Fruit fly (Drosophila melanogaster) whole organism, embryonic: ENCODE results near the gene kek6.

ENCODE experiments used
- ATbp ChIP-seq: fragments of 200-800 bp; sonication (Bioruptor generic); optimal IDR thresholded peaks from 2 replicates; lab custom pipeline; 2017; ENCODE audit warnings: missing biosample characterization, mild to moderate bottlenecking, missing genetic modification characterization, missing genetic modification reagents
- CG10147 ChIP-seq: fragments of 200-800 bp; sonication (Bioruptor generic); optimal IDR thresholded peaks from 2 replicates; lab custom pipeline; 2019; ENCODE audit warnings: missing biosample characterization, mild to moderate bottlenecking, missing genetic modification characterization, moderate library complexity
- CG10209 ChIP-seq: fragments of 200-800 bp; sonication (Bioruptor generic); optimal IDR thresholded peaks from 3 replicates; lab custom pipeline; 2017; ENCODE audit warnings: missing biosample characterization, mild to moderate bottlenecking, missing genetic modification characterization, missing genetic modification reagents
- CG10274 ChIP-seq: fragments of 200-800 bp; sonication (Bioruptor generic); optimal IDR thresholded peaks from 3 replicates; lab custom pipeline; 2017; ENCODE audit warnings: missing biosample characterization, mild to moderate bottlenecking, missing genetic modification characterization
- CG10654 ChIP-seq: fragments of 200-800 bp; sonication (Bioruptor generic); optimal IDR thresholded peaks from 2 replicates; lab custom pipeline; 2016; ENCODE audit warnings: missing biosample characterization, missing genetic modification characterization
- CG12659 ChIP-seq: fragments of 200-800 bp; sonication (Bioruptor generic); optimal IDR thresholded peaks from 3 replicates; lab custom pipeline; 2017; ENCODE audit warnings: mild to moderate bottlenecking, missing biosample characterization, missing genetic modification reagents, missing genetic modification characterization
- CG12942 ChIP-seq: fragments of 200-800 bp; sonication (Bioruptor generic); optimal IDR thresholded peaks from 3 replicates; lab custom pipeline; 2016; ENCODE audit warnings: missing biosample characterization, missing genetic modification characterization
- CG13424 ChIP-seq: fragments of 200-800 bp; sonication (Bioruptor generic); optimal IDR thresholded peaks from 2 replicates; lab custom pipeline; 2019; ENCODE audit warnings: missing biosample characterization, mild to moderate bottlenecking, missing genetic modification characterization, moderate library complexity
- CG16779 ChIP-seq: fragments of 200-800 bp; sonication (Bioruptor generic); IDR thresholded peaks from 2 replicates; pipeline ENCODE4 v1.3.6; 2022; ENCODE audit warnings: missing biosample characterization, missing genetic modification characterization
- CG18011 ChIP-seq: fragments of 200-800 bp; sonication (Bioruptor generic); optimal IDR thresholded peaks from 2 replicates; lab custom pipeline; 2017; ENCODE audit warnings: missing biosample characterization, missing genetic modification characterization, mild to moderate bottlenecking, moderate library complexity, missing genotype
- CG3726 ChIP-seq: fragments of 200-800 bp; sonication (Bioruptor generic); IDR thresholded peaks from 3 replicates; pipeline ENCODE4, ENCODE4 v1.3.6; 2022; ENCODE audit warnings: missing biosample characterization, missing genetic modification characterization
- CG3995 ChIP-seq: fragments of 200-800 bp; sonication (Bioruptor generic); optimal IDR thresholded peaks from 3 replicates; lab custom pipeline; 2016; ENCODE audit warnings: missing biosample characterization, missing genetic modification characterization
- CG4707 ChIP-seq: fragments of 200-800 bp; sonication (Bioruptor generic); optimal IDR thresholded peaks from 2 replicates; lab custom pipeline; 2018; ENCODE audit warnings: missing biosample characterization, mild to moderate bottlenecking, missing genetic modification characterization, moderate library complexity
- CG6791 ChIP-seq: fragments of 200-800 bp; sonication (Bioruptor generic); IDR thresholded peaks from 3 replicates; pipeline ENCODE4 v1.3.6; 2022; ENCODE audit warnings: missing biosample characterization, missing genetic modification characterization; ENCODE audit not compliant: partially characterized antibody
- CG7556 ChIP-seq: fragments of 200-800 bp; sonication (Bioruptor generic); optimal IDR thresholded peaks from 2 replicates; lab custom pipeline; 2017; ENCODE audit warnings: missing biosample characterization, mild to moderate bottlenecking, missing genetic modification characterization
- CG8765 ChIP-seq: fragments of 200-800 bp; sonication (Bioruptor generic); IDR thresholded peaks from 2 replicates; pipeline ENCODE4 v1.3.6; 2022; ENCODE audit warnings: missing biosample characterization, missing genetic modification characterization
- D ChIP-seq, 2 experiments: fragments of 200-800 bp in 1 of 2; fragments of >200 bp in 1 of 2; sonication (Bioruptor generic) in 1 of 2; optimal IDR thresholded peaks; 2 replicates in 1 of 2; 3 replicates in 1 of 2; lab custom pipeline; 2017; ENCODE audit warnings: mild to moderate bottlenecking in 1 of 2, missing biosample characterization in 1 of 2, missing genetic modification characterization in 1 of 2, missing genetic modification reagents in 1 of 2
- Doc2 ChIP-seq: fragments of 200-800 bp; sonication (Bioruptor generic); IDR thresholded peaks from 2 replicates; pipeline ENCODE4 v1.3.6; 2022; ENCODE audit warnings: missing biosample characterization, missing genetic modification characterization
- Ets97D ChIP-seq: fragments of 200-800 bp; sonication (Bioruptor generic); optimal IDR thresholded peaks from 3 replicates; lab custom pipeline; 2016; ENCODE audit warnings: missing biosample characterization, missing genetic modification characterization
- Fer3 ChIP-seq: fragments of 200-800 bp; sonication (Bioruptor generic); optimal IDR thresholded peaks from 2 replicates; lab custom pipeline; 2018; ENCODE audit warnings: missing biosample characterization, mild to moderate bottlenecking, missing genetic modification characterization, moderate library complexity
- HLH3B ChIP-seq: fragments of 200-800 bp; sonication (Bioruptor generic); IDR thresholded peaks from 2 replicates; pipeline ENCODE4 v1.3.6; 2022; ENCODE audit warnings: missing biosample characterization, missing genetic modification characterization
- MBD-R2 ChIP-seq: fragments of 200-800 bp; sonication (Bioruptor generic); IDR thresholded peaks from 2 replicates; pipeline ENCODE4 v1.3.6; 2022; ENCODE audit warnings: missing biosample characterization, missing genetic modification characterization
- Med ChIP-seq: fragments of 200-800 bp; sonication (Bioruptor generic); peaks from one replicate; lab custom pipeline; 2016; ENCODE audit warnings: missing biosample characterization, missing genetic modification characterization, mild to moderate bottlenecking, inconsistent platforms, moderate library complexity
- Neu2 ChIP-seq: fragments of 200-800 bp; sonication (Bioruptor generic); optimal IDR thresholded peaks from 3 replicates; lab custom pipeline; 2016; ENCODE audit warnings: missing biosample characterization, missing genetic modification characterization, borderline replicate concordance
- Nf-YB ChIP-seq: fragments of 200-800 bp; sonication (Bioruptor generic); optimal IDR thresholded peaks from 3 replicates; lab custom pipeline; 2019; ENCODE audit warnings: missing biosample characterization, mild to moderate bottlenecking, missing genetic modification characterization, moderate library complexity
- TFAM ChIP-seq: fragments of 200-800 bp; sonication (Bioruptor generic); optimal IDR thresholded peaks from 2 replicates; lab custom pipeline; 2017; ENCODE audit warnings: missing biosample characterization, missing genetic modification characterization, inconsistent platforms
- Vsx1 ChIP-seq: fragments of 200-800 bp; sonication (Bioruptor generic); optimal IDR thresholded peaks from 2 replicates; lab custom pipeline; 2017; ENCODE audit warnings: missing biosample characterization, mild to moderate bottlenecking, missing genetic modification characterization, missing genetic modification reagents
- crol ChIP-seq: fragments of 200-800 bp; sonication (Bioruptor generic); IDR thresholded peaks from 2 replicates; pipeline ENCODE4 v1.3.6; 2022; ENCODE audit warnings: missing biosample characterization, missing genetic modification characterization
- dmrt11E ChIP-seq: fragments of 200-800 bp; sonication (Bioruptor generic); optimal IDR thresholded peaks from 3 replicates; lab custom pipeline; 2018; ENCODE audit warnings: missing biosample characterization, mild to moderate bottlenecking, missing genetic modification characterization, moderate library complexity
- dmrt99B ChIP-seq: fragments of 200-800 bp; sonication (Bioruptor generic); optimal IDR thresholded peaks from 2 replicates; lab custom pipeline; 2018; ENCODE audit warnings: missing biosample characterization, mild to moderate bottlenecking, missing genetic modification characterization, moderate library complexity
- dysf ChIP-seq: fragments of 200-800 bp; sonication (Bioruptor generic); IDR thresholded peaks from 3 replicates; pipeline ENCODE4 v1.3.6; 2022; ENCODE audit warnings: missing biosample characterization, missing genetic modification characterization
- h ChIP-seq: fragments of >200 bp; optimal IDR thresholded peaks from 2 replicates; lab custom pipeline; 2017
- hth ChIP-seq: fragments of >200 bp; optimal IDR thresholded peaks from 2 replicates; lab custom pipeline; 2017; ENCODE audit warnings: inconsistent platforms
- knrl ChIP-seq: fragments of 200-800 bp; sonication (Bioruptor generic); IDR thresholded peaks from 3 replicates; pipeline ENCODE4 v1.3.6; 2022; ENCODE audit warnings: missing biosample characterization, missing genetic modification characterization; ENCODE audit not compliant: partially characterized antibody
- nau ChIP-seq: fragments of 200-800 bp; sonication (Bioruptor generic); optimal IDR thresholded peaks from 3 replicates; lab custom pipeline; 2017; ENCODE audit warnings: missing biosample characterization, mild to moderate bottlenecking, missing genetic modification characterization, missing genetic modification reagents
- nerfin-1 ChIP-seq: fragments of 200-800 bp; sonication (Bioruptor generic); optimal IDR thresholded peaks from 3 replicates; lab custom pipeline; 2019; ENCODE audit warnings: missing biosample characterization, mild to moderate bottlenecking, missing genetic modification characterization, moderate library complexity
- pnt ChIP-seq: fragments of 200-800 bp; sonication (Bioruptor generic); optimal IDR thresholded peaks from 3 replicates; lab custom pipeline; 2016; ENCODE audit warnings: missing biosample characterization, missing genetic modification characterization
- salm ChIP-seq: fragments of 200-800 bp; sonication (Bioruptor generic); optimal IDR thresholded peaks from 2 replicates; lab custom pipeline; 2018; ENCODE audit warnings: missing biosample characterization, mild to moderate bottlenecking, missing genetic modification characterization
- sens ChIP-seq: fragments of 200-800 bp; sonication (Bioruptor generic); peaks from one replicate; lab custom pipeline; 2016; ENCODE audit warnings: missing biosample characterization, missing genetic modification characterization
- sim ChIP-seq: fragments of 200-800 bp; sonication (Bioruptor generic); IDR thresholded peaks from 2 replicates; pipeline ENCODE4 v1.3.6; 2022; ENCODE audit warnings: missing biosample characterization, missing genetic modification characterization
- sima ChIP-seq: fragments of 200-800 bp; sonication (Bioruptor generic); optimal IDR thresholded peaks from 2 replicates; lab custom pipeline; 2016; ENCODE audit warnings: missing biosample characterization, missing genetic modification characterization
- sob ChIP-seq: fragments of 200-800 bp; sonication (Bioruptor generic); IDR thresholded peaks from 2 replicates; pipeline ENCODE4 v1.3.6; 2022; ENCODE audit warnings: missing biosample characterization, missing genetic modification characterization
- sqz ChIP-seq: fragments of 200-800 bp; sonication (Bioruptor generic); optimal IDR thresholded peaks from 3 replicates; lab custom pipeline; 2018; ENCODE audit warnings: missing biosample characterization, mild to moderate bottlenecking, missing genetic modification characterization
- sr ChIP-seq: fragments of 200-800 bp; sonication (Bioruptor generic); IDR thresholded peaks from 3 replicates; pipeline ENCODE4 v1.3.6; 2022; ENCODE audit warnings: missing biosample characterization, missing genetic modification characterization
- ssp ChIP-seq: fragments of 200-800 bp; sonication (Bioruptor generic); IDR thresholded peaks from 2 replicates; pipeline ENCODE4 v1.3.6; 2022; ENCODE audit warnings: missing biosample characterization, missing genetic modification characterization
- tap ChIP-seq: fragments of 200-800 bp; optimal IDR thresholded peaks from 3 replicates; lab custom pipeline; 2019; ENCODE audit warnings: missing biosample characterization, mild to moderate bottlenecking, missing genetic modification characterization, moderate library complexity
- tna ChIP-seq: fragments of 200-800 bp; sonication (Bioruptor generic); IDR thresholded peaks from 2 replicates; pipeline ENCODE4 v1.3.6; 2022; ENCODE audit warnings: missing biosample characterization, missing genetic modification characterization; ENCODE audit not compliant: partially characterized antibody
- usp ChIP-seq: fragments of >200 bp; optimal IDR thresholded peaks from 2 replicates; lab custom pipeline; 2017; ENCODE audit warnings: missing biosample characterization, missing genetic modification characterization
- vnd ChIP-seq: fragments of 200-800 bp; sonication (Bioruptor generic); IDR thresholded peaks from 3 replicates; pipeline ENCODE4 v1.3.6; 2022; ENCODE audit warnings: missing biosample characterization, missing genetic modification characterization; ENCODE audit not compliant: partially characterized antibody
- zfh1 ChIP-seq: fragments of 200-800 bp; sonication (Bioruptor generic); IDR thresholded peaks from 3 replicates; pipeline ENCODE4 v1.3.6; 2022; ENCODE audit warnings: missing biosample characterization, missing genetic modification characterization

The kek6 gene

DNA sequence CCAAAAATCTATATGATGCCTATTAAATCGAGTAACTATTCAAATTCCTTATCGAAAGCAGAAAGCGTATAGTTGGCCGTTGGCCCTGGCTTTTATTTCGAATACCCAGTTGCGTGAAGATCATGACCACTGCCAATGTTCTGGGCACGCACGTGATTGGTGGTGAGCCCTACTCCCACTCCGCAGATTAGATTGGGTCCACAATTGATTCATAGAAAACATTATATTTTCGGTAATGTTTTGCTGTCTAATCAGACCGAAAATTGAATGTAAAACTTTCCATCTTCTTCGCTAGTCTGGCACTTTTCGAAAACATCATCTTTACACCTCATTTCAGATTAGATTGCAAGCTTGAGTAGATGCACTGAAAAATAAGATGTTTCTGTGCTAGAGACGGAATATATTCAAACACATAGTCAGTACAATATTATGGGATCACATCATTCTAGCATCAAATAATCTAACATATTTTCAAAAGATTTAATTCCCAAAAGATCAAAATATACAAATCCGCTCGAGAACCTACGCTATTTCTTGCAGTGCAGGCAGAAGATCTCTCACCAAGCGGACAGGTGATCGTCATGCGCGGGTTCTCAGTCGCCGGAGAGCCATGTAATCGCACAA, 29.6 kb upstream of the kek6 start, which contains the start of gene CG1774 (continued):
- TF ChIP-seq sob = peak; percentile 82
- TF ChIP-seq CG12659 (GFP tag; lab: Kevin White, UChicago) = peak; percentile 80
- no peak for TF ChIP-seq CG6791 (GFP tag; lab: Robert Waterston, UW)
- peak; percentile 83 for TF ChIP-seq dysf (GFP tag; lab: Robert Waterston, UW)
- TF ChIP-seq dmrt99B (tag; lab: Kevin White, UChicago) = peak; percentile 72
- TF ChIP-seq Med = peak; percentile 98
- TF ChIP-seq knrl (GFP tag; lab: Robert Waterston, UW) = no peak
- TF ChIP-seq CG10147 (GFP tag; lab: Kevin White, UChicago) = peak; percentile 55
- peak; percentile 72 for TF ChIP-seq HLH3B
- peak; percentile 43 for TF ChIP-seq dmrt11E (tag; lab: Kevin White, UChicago)
- TF ChIP-seq sens (GFP tag; lab: Kevin White, UChicago) = peak; percentile 92
- TF ChIP-seq hth (lab: Kevin White, UChicago) = no peak
- peak; percentile 64 for TF ChIP-seq pnt (GFP tag; lab: Kevin White, UChicago)
- peak; percentile 47 for TF ChIP-seq salm (tag; lab: Kevin White, UChicago)
- TF ChIP-seq CG13424 (tag; lab: Kevin White, UChicago) = peak; percentile 72
- peak; percentile 74 for TF ChIP-seq zfh1 (GFP tag; lab: Robert Waterston, UW)
- peak; percentile 71; the same call in 1 of the 2 replicates for TF ChIP-seq CG16779 (GFP tag; lab: Robert Waterston, UW)
- TF ChIP-seq Nf-YB (GFP tag; lab: Kevin White, UChicago) = peak; percentile 31
- TF ChIP-seq ATbp (GFP tag; lab: Kevin White, UChicago) = peak; percentile 58
- TF ChIP-seq MBD-R2 = peak; percentile 56; the same call in 1 of the 2 replicates
- TF ChIP-seq usp (GFP tag; lab: Kevin White, UChicago) = no peak
- TF ChIP-seq CG12942 (GFP tag; lab: Kevin White, UChicago) = peak; percentile 54
- peak; percentile 64 for TF ChIP-seq nau (GFP tag; lab: Kevin White, UChicago)
- TF ChIP-seq CG10274 = peak; percentile 47
- TF ChIP-seq Neu2 (GFP tag; lab: Kevin White, UChicago) = no peak
- peak; percentile 26 for TF ChIP-seq Ets97D
- TF ChIP-seq tap (tag; lab: Kevin White, UChicago) = peak; percentile 47
- TF ChIP-seq sim = no peak
- peak; percentile 40; the same call in 1 of the 2 replicates for TF ChIP-seq CG8765 (GFP tag; lab: Robert Waterston, UW)
- peak; percentile 79 for TF ChIP-seq CG7556
- peak; percentile 8 for TF ChIP-seq sima (GFP tag; lab: Kevin White, UChicago)
- TF ChIP-seq Vsx1 (GFP tag; lab: Kevin White, UChicago) = peak; percentile 51
- no peak for TF ChIP-seq vnd (GFP tag; lab: Robert Waterston, UW)
- TF ChIP-seq sqz (GFP tag; lab: Kevin White, UChicago) = no peak
- no peak for TF ChIP-seq nerfin-1 (tag; lab: Kevin White, UChicago)
- no peak for TF ChIP-seq Doc2 (GFP tag; lab: Robert Waterston, UW)
- no peak for TF ChIP-seq TFAM
- TF ChIP-seq tna (GFP tag; lab: Robert Waterston, UW) = no peak
- peak; percentile 12 for TF ChIP-seq CG18011
- TF ChIP-seq CG3726 (GFP tag; lab: Robert Waterston, UW) = no peak
- no peak for TF ChIP-seq CG4707
- no peak for TF ChIP-seq crol (GFP tag; lab: Robert Waterston, UW)
- peak; percentile 65 for TF ChIP-seq CG10654 (GFP tag; lab: Kevin White, UChicago)
- TF ChIP-seq CG10209 (GFP tag; lab: Kevin White, UChicago) = peak; percentile 77
- TF ChIP-seq Fer3 (tag; lab: Kevin White, UChicago) = peak; percentile 88
- TF ChIP-seq h (lab: Kevin White, UChicago) = no peak
- TF ChIP-seq ssp = peak; percentile 38; the same call in 1 of the 2 replicates
- TF ChIP-seq sr (GFP tag; lab: Robert Waterston, UW) = no peak
- TF ChIP-seq CG3995 (GFP tag; lab: Kevin White, UChicago) = peak; percentile 52
- TF ChIP-seq D (optimal IDR thresholded peaks at IDR 0.05; lab: Kevin White, UChicago) = no peak
- peak; percentile 4 for TF ChIP-seq D (GFP tag; optimal IDR thresholded peaks at IDR 0.05; lab: Kevin White, UChicago)
